Fruit fly (Drosophila melanogaster) whole organism, embryonic: Measurements from ENCODE around the gene nudE.

Experiments used
- Aef1 ChIP-seq: fragments of 200-800 bp; sonication (Bioruptor generic); IDR thresholded peaks from 3 replicates; pipeline ENCODE4 v1.3.6; 2022; ENCODE audit warnings: missing biosample characterization, missing genetic modification characterization
- Antp ChIP-seq: fragments of 200-800 bp; sonication (Bioruptor generic); optimal IDR thresholded peaks from 3 replicates; lab custom pipeline; 2016; ENCODE audit warnings: missing biosample characterization, missing genetic modification characterization
- CG10321 ChIP-seq: fragments of 200-800 bp; sonication (Bioruptor generic); IDR thresholded peaks from 2 replicates; pipeline ENCODE4 v1.3.6; 2022; ENCODE audit warnings: missing biosample characterization, missing genetic modification characterization
- CG10654 ChIP-seq: fragments of 200-800 bp; sonication (Bioruptor generic); optimal IDR thresholded peaks from 2 replicates; lab custom pipeline; 2016; ENCODE audit warnings: missing biosample characterization, missing genetic modification characterization
- CG14441 ChIP-seq: fragments of 200-800 bp; sonication (Bioruptor generic); IDR thresholded peaks from 2 replicates; pipeline ENCODE4 v1.3.6; 2022; ENCODE audit warnings: missing biosample characterization, missing genetic modification characterization
- CG15601 ChIP-seq: fragments of 200-800 bp; sonication (Bioruptor generic); optimal IDR thresholded peaks from 3 replicates; lab custom pipeline; 2019; ENCODE audit warnings: missing biosample characterization, mild to moderate bottlenecking, missing genetic modification characterization, moderate library complexity
- CG17361 ChIP-seq: fragments of 200-800 bp; sonication (Bioruptor generic); IDR thresholded peaks from 3 replicates; pipeline ENCODE4 v1.3.6; 2022; ENCODE audit warnings: missing biosample characterization, missing genetic modification characterization
- CG17829 ChIP-seq: fragments of 200-800 bp; optimal IDR thresholded peaks from 2 replicates; lab custom pipeline; 2019; ENCODE audit warnings: missing biosample characterization, mild to moderate bottlenecking, missing genetic modification characterization, moderate library complexity
- CG1792 ChIP-seq: fragments of 200-800 bp; sonication (Bioruptor generic); optimal IDR thresholded peaks from 2 replicates; lab custom pipeline; 2016; ENCODE audit warnings: missing biosample characterization, missing genetic modification characterization
- CG18011 ChIP-seq: fragments of 200-800 bp; sonication (Bioruptor generic); optimal IDR thresholded peaks from 2 replicates; lab custom pipeline; 2017; ENCODE audit warnings: missing biosample characterization, missing genetic modification characterization, mild to moderate bottlenecking, moderate library complexity, missing genotype
- CG1832 ChIP-seq: fragments of 200-800 bp; sonication (Bioruptor generic); optimal IDR thresholded peaks from 2 replicates; lab custom pipeline; 2017; ENCODE audit warnings: missing biosample characterization, mild to moderate bottlenecking, missing genetic modification characterization, inconsistent platforms
- CG34376 ChIP-seq: fragments of 200-800 bp; sonication (Bioruptor generic); optimal IDR thresholded peaks from 2 replicates; lab custom pipeline; 2018; ENCODE audit warnings: missing biosample characterization, mild to moderate bottlenecking, missing genetic modification characterization
- CG4617 ChIP-seq: fragments of 200-800 bp; sonication (Bioruptor generic); optimal IDR thresholded peaks from 3 replicates; lab custom pipeline; 2016; ENCODE audit warnings: missing biosample characterization, missing genetic modification characterization, borderline replicate concordance
- CG4820 ChIP-seq: fragments of 200-800 bp; sonication (Bioruptor generic); optimal IDR thresholded peaks from 3 replicates; lab custom pipeline; 2016; ENCODE audit warnings: missing biosample characterization, missing genetic modification characterization
- CG4854 ChIP-seq: fragments of 200-800 bp; sonication (Bioruptor generic); optimal IDR thresholded peaks from 2 replicates; lab custom pipeline; 2016; ENCODE audit warnings: missing biosample characterization, missing genetic modification characterization, inconsistent platforms
- CG6654 ChIP-seq: fragments of 200-800 bp; sonication (Bioruptor generic); optimal IDR thresholded peaks from 2 replicates; lab custom pipeline; 2017; ENCODE audit warnings: missing biosample characterization, mild to moderate bottlenecking, missing genetic modification characterization
- CG6854 ChIP-seq: fragments of 200-800 bp; sonication (Bioruptor generic); optimal IDR thresholded peaks from 3 replicates; lab custom pipeline; 2017; ENCODE audit warnings: missing biosample characterization, mild to moderate bottlenecking, missing genetic modification characterization
- CG8944 ChIP-seq: fragments of 200-800 bp; sonication (Bioruptor generic); optimal IDR thresholded peaks from 3 replicates; lab custom pipeline; 2016; ENCODE audit warnings: missing biosample characterization, missing genetic modification characterization
- Dref ChIP-seq: fragments of 200-800 bp; sonication (Bioruptor generic); IDR thresholded peaks from 2 replicates; pipeline ENCODE4 v1.3.6; 2022; ENCODE audit warnings: missing biosample characterization, missing genetic modification characterization
- Elba2 ChIP-seq: fragments of 200-800 bp; sonication (Bioruptor generic); optimal IDR thresholded peaks from 3 replicates; lab custom pipeline; 2016; ENCODE audit warnings: missing biosample characterization, missing genetic modification characterization
- Fer2 ChIP-seq: fragments of 200-800 bp; sonication (Bioruptor generic); optimal IDR thresholded peaks from 2 replicates; lab custom pipeline; 2018; ENCODE audit warnings: missing biosample characterization, mild to moderate bottlenecking, missing genetic modification characterization, moderate library complexity
- HHEX ChIP-seq: fragments of 200-800 bp; sonication (Bioruptor generic); optimal IDR thresholded peaks from 3 replicates; lab custom pipeline; 2017; ENCODE audit warnings: missing biosample characterization, mild to moderate bottlenecking, missing genetic modification characterization, missing genetic modification reagents
- Lhr ChIP-seq: fragments of 200-800 bp; sonication (Bioruptor generic); optimal IDR thresholded peaks from 3 replicates; lab custom pipeline; 2017; ENCODE audit warnings: mild to moderate bottlenecking, missing biosample characterization, missing genetic modification reagents, missing genetic modification characterization
- Lpt ChIP-seq: fragments of >200 bp; optimal IDR thresholded peaks from 2 replicates; lab custom pipeline; 2018; ENCODE audit warnings: missing biosample characterization, missing genetic modification characterization
- Mad ChIP-seq: fragments of 200-800 bp; sonication (Bioruptor generic); optimal IDR thresholded peaks from 2 replicates; lab custom pipeline; 2016; ENCODE audit warnings: missing biosample characterization, missing genetic modification characterization
- NC2β ChIP-seq: fragments of 200-800 bp; sonication (Bioruptor generic); optimal IDR thresholded peaks from 2 replicates; lab custom pipeline; 2016; ENCODE audit warnings: missing biosample characterization, missing genetic modification characterization
- NK7.1 ChIP-seq: fragments of 200-800 bp; sonication (Bioruptor generic); optimal IDR thresholded peaks from 3 replicates; lab custom pipeline; 2016; ENCODE audit warnings: missing biosample characterization, missing genetic modification characterization
- Neu2 ChIP-seq: fragments of 200-800 bp; sonication (Bioruptor generic); optimal IDR thresholded peaks from 3 replicates; lab custom pipeline; 2016; ENCODE audit warnings: missing biosample characterization, missing genetic modification characterization, borderline replicate concordance
- Oli ChIP-seq: fragments of 200-800 bp; sonication (Bioruptor generic); optimal IDR thresholded peaks from 2 replicates; lab custom pipeline; 2018; ENCODE audit warnings: missing biosample characterization, mild to moderate bottlenecking, missing genetic modification characterization, moderate library complexity
- PHDP ChIP-seq: fragments of 200-800 bp; sonication (Bioruptor generic); optimal IDR thresholded peaks from 3 replicates; lab custom pipeline; 2018; ENCODE audit warnings: missing biosample characterization, mild to moderate bottlenecking, missing genetic modification characterization, moderate library complexity
- Rfx ChIP-seq: fragments of 200-800 bp; sonication (Bioruptor generic); IDR thresholded peaks from 2 replicates; pipeline ENCODE4 v1.3.6; 2022; ENCODE audit warnings: missing biosample characterization, missing genetic modification characterization
- ac ChIP-seq: fragments of 200-800 bp; sonication (Bioruptor generic); optimal IDR thresholded peaks from 3 replicates; lab custom pipeline; 2017; ENCODE audit warnings: missing biosample characterization, mild to moderate bottlenecking, missing genetic modification characterization
- bbx ChIP-seq: fragments of 200-800 bp; sonication (Bioruptor generic); IDR thresholded peaks from 2 replicates; pipeline ENCODE4 v1.3.6; 2022; ENCODE audit warnings: missing biosample characterization, missing genetic modification characterization; ENCODE audit not compliant: partially characterized antibody
- bsh ChIP-seq, 2 experiments: fragments of 200-800 bp; sonication (Bioruptor generic); optimal IDR thresholded peaks; 2 replicates each; lab custom pipeline; 2017 to 2018; ENCODE audit warnings: mild to moderate bottlenecking in 2 of 2, missing biosample characterization in 2 of 2, missing genetic modification characterization in 2 of 2, moderate library complexity in 1 of 2
- cato ChIP-seq: fragments of 200-800 bp; sonication (Bioruptor generic); optimal IDR thresholded peaks from 2 replicates; lab custom pipeline; 2016; ENCODE audit warnings: missing biosample characterization, missing genetic modification characterization, borderline replicate concordance
- eve ChIP-seq, 2 experiments: fragments of >200 bp; optimal IDR thresholded peaks; 2 replicates each; lab custom pipeline; 2017; ENCODE audit warnings: missing biosample characterization in 2 of 2, missing genetic modification characterization in 2 of 2
- eyg ChIP-seq: fragments of 200-800 bp; sonication (Bioruptor generic); optimal IDR thresholded peaks from 3 replicates; lab custom pipeline; 2016; ENCODE audit warnings: missing biosample characterization, missing genetic modification characterization
- grn ChIP-seq: fragments of 200-800 bp; sonication (Bioruptor generic); optimal IDR thresholded peaks from 3 replicates; lab custom pipeline; 2017; ENCODE audit warnings: missing biosample characterization, missing genetic modification characterization
- gro ChIP-seq: fragments of 200-800 bp; sonication (Bioruptor generic); optimal IDR thresholded peaks from 2 replicates; lab custom pipeline; 2016; ENCODE audit warnings: missing biosample characterization, missing genetic modification characterization
- gsb-n ChIP-seq: fragments of 200-800 bp; sonication (Bioruptor generic); optimal IDR thresholded peaks from 3 replicates; lab custom pipeline; 2018; ENCODE audit warnings: missing biosample characterization, mild to moderate bottlenecking, missing genetic modification characterization
- gt ChIP-seq: fragments of 200-800 bp; sonication (Bioruptor generic); IDR thresholded peaks from 2 replicates; pipeline ENCODE4 v1.3.6; 2022; ENCODE audit warnings: missing biosample characterization, missing genetic modification characterization
- kay ChIP-seq: fragments of 200-800 bp; sonication (Bioruptor generic); optimal IDR thresholded peaks from 2 replicates; lab custom pipeline; 2016; ENCODE audit warnings: missing biosample characterization, missing genetic modification characterization
- lbe ChIP-seq: fragments of 200-800 bp; sonication (Bioruptor generic); optimal IDR thresholded peaks from 2 replicates; lab custom pipeline; 2016; ENCODE audit warnings: missing biosample characterization, mild to moderate bottlenecking, missing genetic modification characterization
- nom ChIP-seq: fragments of 200-800 bp; sonication (Bioruptor generic); optimal IDR thresholded peaks from 2 replicates; lab custom pipeline; 2017; ENCODE audit warnings: missing biosample characterization, missing genetic modification characterization, mild to moderate bottlenecking, moderate library complexity, missing genetic modification reagents
- tap ChIP-seq: fragments of 200-800 bp; optimal IDR thresholded peaks from 3 replicates; lab custom pipeline; 2019; ENCODE audit warnings: missing biosample characterization, mild to moderate bottlenecking, missing genetic modification characterization, moderate library complexity
- trh ChIP-seq: fragments of 200-800 bp; sonication (Bioruptor generic); optimal IDR thresholded peaks from 2 replicates; lab custom pipeline; 2016; ENCODE audit warnings: missing biosample characterization, missing genetic modification characterization
- unc-4 ChIP-seq: fragments of 200-800 bp; sonication (Bioruptor generic); IDR thresholded peaks from 2 replicates; pipeline ENCODE4 v1.3.6; 2022; ENCODE audit warnings: missing biosample characterization, missing genetic modification characterization; ENCODE audit not compliant: partially characterized antibody
- wek ChIP-seq: fragments of 200-800 bp; sonication (Bioruptor generic); optimal IDR thresholded peaks from 3 replicates; lab custom pipeline; 2018; ENCODE audit warnings: missing biosample characterization, mild to moderate bottlenecking, missing genetic modification characterization, moderate library complexity

nudE gene

dm6 chr3L:9888630-9889130 lies 10.4 kb upstream of the nudE start, which contains the start of the genes Taf2 and CalpB (continued):
- TF ChIP-seq HHEX (GFP tag; lab: Kevin White, UChicago) (peak; percentile 82), CG17361 (GFP tag; lab: Robert Waterston, UW) (peak; percentile 97), CG10654 (GFP tag; lab: Kevin White, UChicago) (peak; percentile 78), Lhr (GFP tag; lab: Kevin White, UChicago) (peak; percentile 29), lbe (GFP tag; lab: Kevin White, UChicago) (no peak), Elba2 (GFP tag; lab: Kevin White, UChicago) (no peak), PHDP (tag; lab: Kevin White, UChicago) (peak; percentile 90), CG14441 (GFP tag; lab: Robert Waterston, UW) (peak; percentile 59; the same call in 1 of the 2 replicates), eve (GFP tag; optimal IDR thresholded peaks at IDR 0.05; lab: Kevin White, UChicago) (no peak), NK7.1 (GFP tag; lab: Kevin White, UChicago) (no peak), CG4820 (GFP tag; lab: Kevin White, UChicago) (peak; percentile 81), Fer2 (tag; lab: Kevin White, UChicago) (peak; percentile 84), CG8944 (peak; percentile 51), bbx (GFP tag; lab: Robert Waterston, UW) (peak; percentile 47), Dref (GFP tag; lab: Robert Waterston, UW) (no peak), Oli (tag; lab: Kevin White, UChicago) (peak; percentile 73), kay (GFP tag; lab: Kevin White, UChicago) (peak; percentile 96), gt (GFP tag; lab: Robert Waterston, UW) (no peak), wek (GFP tag; lab: Kevin White, UChicago) (no peak), CG10321 (GFP tag; lab: Robert Waterston, UW) (no peak), Lpt (GFP tag; lab: Kevin White, UChicago) (no peak), bsh (GFP tag; optimal IDR thresholded peaks at IDR 0.05; lab: Kevin White, UChicago) (peak; percentile 36 to 85), NC2β (GFP tag; lab: Kevin White, UChicago) (peak; percentile 33), trh (GFP tag; lab: Kevin White, UChicago) (peak; percentile 21), CG18011 (GFP tag; lab: Kevin White, UChicago) (no peak), Neu2 (GFP tag; lab: Kevin White, UChicago) (no peak), ac (GFP tag; lab: Kevin White, UChicago) (no peak), tap (tag; lab: Kevin White, UChicago) (peak; percentile 94), cato (GFP tag; lab: Kevin White, UChicago) (peak; percentile 30), Antp (GFP tag; lab: Kevin White, UChicago) (peak; percentile 18), CG4617 (GFP tag; lab: Kevin White, UChicago) (peak; percentile 73), grn (GFP tag; lab: Kevin White, UChicago) (no peak), CG15601 (tag; lab: Kevin White, UChicago) (peak; percentile 84), gsb-n (peak; percentile 91), unc-4 (GFP tag; lab: Robert Waterston, UW) (no peak), CG34376 (GFP tag; lab: Kevin White, UChicago) (peak; percentile 36), gro (GFP tag; lab: Kevin White, UChicago) (no peak), CG6654 (peak; percentile 72)
- TF ChIP-seq, all 482 proteins: peak for 312

- no peak for TF ChIP-seq eyg
- TF ChIP-seq CG17829 = no peak
- no peak for TF ChIP-seq Rfx (GFP tag; lab: Robert Waterston, UW)
- no peak for TF ChIP-seq nom
- no peak for TF ChIP-seq CG4854 (GFP tag; lab: Kevin White, UChicago)
- no peak for TF ChIP-seq CG1792 (GFP tag; lab: Kevin White, UChicago)
- no peak for TF ChIP-seq Aef1 (GFP tag; lab: Robert Waterston, UW)
- no peak for TF ChIP-seq Mad (GFP tag; lab: Kevin White, UChicago)
- TF ChIP-seq CG1832 (GFP tag; lab: Kevin White, UChicago) = no peak
- no peak for TF ChIP-seq CG6854
Measured at dm6 chr3L:9893983-9894382, 5.1 kb upstream of the nudE start.
